Worm (Caenorhabditis elegans): ENCODE results near the gene F10E7.9.

DNA sequence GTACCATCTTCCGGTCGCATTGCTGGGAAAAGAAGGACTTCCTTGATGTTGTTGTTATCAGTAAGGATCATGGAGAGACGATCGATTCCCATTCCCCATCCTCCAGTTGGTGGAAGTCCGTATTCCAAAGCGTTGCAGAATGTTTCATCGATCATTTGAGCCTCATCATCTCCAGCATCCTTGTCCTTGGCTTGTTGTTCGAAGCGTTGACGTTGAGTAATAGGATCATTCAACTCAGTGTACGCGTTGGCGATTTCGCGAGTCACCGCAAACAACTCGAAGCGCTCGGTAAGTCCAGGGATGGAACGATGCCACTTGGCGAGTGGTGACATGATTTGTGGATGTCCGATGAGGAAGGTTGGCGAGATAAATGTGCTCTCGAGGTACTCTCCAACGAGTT, 39.4 kb downstream of the F10E7.9 start:
- TF ChIP-seq W03F9.2 (tag; optimal IDR thresholded peaks at IDR 0.05) (no peak), dao-5 (tag; optimal IDR thresholded peaks at IDR 0.05) (no peak), him-1 (tag; optimal IDR thresholded peaks at IDR 0.05) (no peak)
